Worm (Caenorhabditis elegans) whole organism, L1 larva: ENCODE results near the gene F47B8.3.

Experiments used
- C04F5.9 ChIP-seq: sonication (generic microtip); optimal IDR thresholded peaks from 2 replicates; lab custom pipeline; 2016; ENCODE audit warnings: missing genetic modification characterization, missing compliant biosample characterization
- C16A3.4 ChIP-seq: fragments of 150-350 bp; optimal IDR thresholded peaks from 2 replicates; lab custom pipeline; 2014; ENCODE audit warnings: missing biosample characterization, missing genetic modification characterization
- C34B4.2 ChIP-seq: sonication (generic microtip); optimal IDR thresholded peaks from 2 replicates; lab custom pipeline; 2017; ENCODE audit warnings: mild to moderate bottlenecking, missing genetic modification characterization, missing compliant biosample characterization
- Y116A8C.19 ChIP-seq: sonication (generic microtip); optimal IDR thresholded peaks from 2 replicates; lab custom pipeline; 2016; ENCODE audit warnings: missing compliant biosample characterization, missing genetic modification characterization, borderline replicate concordance
- aha-1 ChIP-seq: fragments of 150-350 bp; optimal IDR thresholded peaks from 2 replicates; lab custom pipeline; 2014; ENCODE audit warnings: missing biosample characterization, missing genetic modification characterization
- alr-1 ChIP-seq: fragments of 200-800 bp; sonication (Bioruptor generic); optimal IDR thresholded peaks from 2 replicates; lab custom pipeline; 2018; ENCODE audit warnings: borderline replicate concordance, mild to moderate bottlenecking, missing genetic modification characterization, missing compliant biosample characterization
- aly-2 ChIP-seq: fragments of 150-350 bp; optimal IDR thresholded peaks from 2 replicates; lab custom pipeline; 2014; ENCODE audit warnings: missing biosample characterization, missing genetic modification characterization
- blmp-1 ChIP-seq: fragments of 150-350 bp; optimal IDR thresholded peaks from 2 replicates; lab custom pipeline; 2014; ENCODE audit warnings: missing biosample characterization, missing genetic modification characterization
- ceh-8 ChIP-seq: fragments of 200-800 bp; sonication (Bioruptor generic); optimal IDR thresholded peaks from 2 replicates; lab custom pipeline; 2018; ENCODE audit warnings: mild to moderate bottlenecking, missing genetic modification characterization, moderate library complexity, missing compliant biosample characterization
- ceh-82 ChIP-seq, 3 experiments: fragments of 150-350 bp in 1 of 3; sonication (generic microtip) in 2 of 3; optimal IDR thresholded peaks; 2 replicates each; lab custom pipeline; 2014 to 2017; ENCODE audit warnings: missing biosample characterization in 3 of 3, missing genetic modification characterization in 3 of 3
- dsc-1 ChIP-seq: sonication (generic microtip); optimal IDR thresholded peaks from 2 replicates; lab custom pipeline; 2016; ENCODE audit warnings: mild to moderate bottlenecking, missing genetic modification characterization, missing compliant biosample characterization
- efl-3 ChIP-seq: fragments of 200-800 bp; sonication (Bioruptor generic); optimal IDR thresholded peaks from 2 replicates; lab custom pipeline; 2018; ENCODE audit warnings: mild to moderate bottlenecking, missing genetic modification characterization, missing compliant biosample characterization
- egl-13 ChIP-seq: sonication (generic microtip); optimal IDR thresholded peaks from 2 replicates; lab custom pipeline; 2016; ENCODE audit warnings: missing genotype, missing genetic modification reagents, missing genetic modification characterization, missing compliant biosample characterization
- ets-5 ChIP-seq: fragments of 200-800 bp; sonication (Bioruptor generic); IDR thresholded peaks from 2 replicates; pipeline ENCODE4 v1.3.6; 2022; ENCODE audit warnings: missing genetic modification characterization, missing compliant biosample characterization
- fkh-4 ChIP-seq: sonication (generic microtip); optimal IDR thresholded peaks from 2 replicates; lab custom pipeline; 2016; ENCODE audit warnings: missing compliant biosample characterization, missing genetic modification characterization, borderline replicate concordance
- fkh-8 ChIP-seq: sonication (generic microtip); optimal IDR thresholded peaks from 2 replicates; lab custom pipeline; 2016; ENCODE audit warnings: mild to moderate bottlenecking, missing genetic modification characterization, missing compliant biosample characterization
- fos-1 ChIP-seq: fragments of 150-350 bp; optimal IDR thresholded peaks from 2 replicates; lab custom pipeline; 2014; ENCODE audit warnings: missing biosample characterization, missing genetic modification characterization
- hlh-4 ChIP-seq: sonication (generic microtip); optimal IDR thresholded peaks from 2 replicates; lab custom pipeline; 2016; ENCODE audit warnings: mild to moderate bottlenecking, missing genetic modification characterization, missing compliant biosample characterization
- isw-1 ChIP-seq: fragments of 200-800 bp; sonication (Bioruptor generic); IDR thresholded peaks from 2 replicates; pipeline ENCODE4 v1.3.6; 2022; ENCODE audit warnings: missing genetic modification characterization, missing compliant biosample characterization
- lin-13 ChIP-seq: fragments of 150-350 bp; optimal IDR thresholded peaks from 2 replicates; lab custom pipeline; 2014; ENCODE audit warnings: missing biosample characterization, missing genetic modification reagents, missing genetic modification characterization
- lin-14 ChIP-seq: fragments of 200-800 bp; sonication (Bioruptor generic); optimal IDR thresholded peaks from 2 replicates; lab custom pipeline; 2018; ENCODE audit warnings: mild to moderate bottlenecking, missing genetic modification characterization, moderate library complexity, missing compliant biosample characterization
- lin-35 ChIP-seq, 2 experiments: fragments of 150-350 bp; optimal IDR thresholded peaks; 2 replicates each; lab custom pipeline; 2014; ENCODE audit warnings: missing biosample characterization in 2 of 2, missing genetic modification characterization in 2 of 2, missing genetic modification reagents in 2 of 2
- lin-39 ChIP-seq: fragments of 150-350 bp; optimal IDR thresholded peaks from 2 replicates; lab custom pipeline; 2014; ENCODE audit warnings: missing biosample characterization, missing genetic modification reagents, missing genetic modification characterization
- lsy-2 ChIP-seq, 2 experiments: fragments of 150-350 bp; optimal IDR thresholded peaks; 2 replicates each; lab custom pipeline; 2014; ENCODE audit warnings: missing biosample characterization in 2 of 2, missing genetic modification characterization in 2 of 2
- mab-9 ChIP-seq: fragments of 200-800 bp; sonication (Bioruptor generic); IDR thresholded peaks from 2 replicates; pipeline ENCODE4 v1.3.6; 2022; ENCODE audit warnings: missing genetic modification reagents, missing genetic modification characterization, missing compliant biosample characterization
- mdl-1 ChIP-seq, 2 experiments: fragments of 150-350 bp; optimal IDR thresholded peaks; 2 replicates each; lab custom pipeline; 2014 to 2017; ENCODE audit warnings: missing biosample characterization in 2 of 2, missing genetic modification characterization in 2 of 2, inconsistent platforms in 1 of 2
- mef-2 ChIP-seq: fragments of 150-350 bp; optimal IDR thresholded peaks from 2 replicates; lab custom pipeline; 2014; ENCODE audit warnings: missing biosample characterization, missing genetic modification characterization
- mep-1 ChIP-seq: fragments of 150-350 bp; optimal IDR thresholded peaks from 2 replicates; lab custom pipeline; 2014; ENCODE audit warnings: missing biosample characterization, missing genetic modification characterization
- nhr-11 ChIP-seq: fragments of 150-350 bp; optimal IDR thresholded peaks from 2 replicates; lab custom pipeline; 2014; ENCODE audit warnings: missing biosample characterization, missing genetic modification characterization
- nhr-12 ChIP-seq: sonication (generic microtip); optimal IDR thresholded peaks from 2 replicates; lab custom pipeline; 2017; ENCODE audit warnings: missing biosample characterization, missing genetic modification characterization
- nhr-20 ChIP-seq: sonication (generic microtip); optimal IDR thresholded peaks from 2 replicates; lab custom pipeline; 2016; ENCODE audit warnings: mild to moderate bottlenecking, missing genetic modification characterization, missing compliant biosample characterization
- nhr-237 ChIP-seq: fragments of 150-350 bp; optimal IDR thresholded peaks from 2 replicates; lab custom pipeline; 2014; ENCODE audit warnings: missing biosample characterization, missing genetic modification characterization
- nhr-28 ChIP-seq: fragments of 150-350 bp; optimal IDR thresholded peaks from 2 replicates; lab custom pipeline; 2014; ENCODE audit warnings: missing biosample characterization, missing genetic modification characterization
- nhr-47 ChIP-seq: sonication (generic microtip); optimal IDR thresholded peaks from 2 replicates; lab custom pipeline; 2016; ENCODE audit warnings: mild to moderate bottlenecking, missing genetic modification characterization, moderate library complexity, missing compliant biosample characterization
- nhr-71 ChIP-seq: sonication (generic microtip); optimal IDR thresholded peaks from 2 replicates; lab custom pipeline; 2016; ENCODE audit warnings: mild to moderate bottlenecking, missing genetic modification characterization, moderate library complexity, missing compliant biosample characterization
- nhr-85 ChIP-seq: sonication (generic microtip); peaks from one replicate; lab custom pipeline; 2016; ENCODE audit warnings: missing genetic modification characterization, inconsistent platforms, missing compliant biosample characterization
- pax-3 ChIP-seq: fragments of 200-800 bp; sonication (Bioruptor generic); optimal IDR thresholded peaks from 2 replicates; lab custom pipeline; 2018; ENCODE audit warnings: mild to moderate bottlenecking, missing genetic modification characterization, moderate library complexity, missing compliant biosample characterization
- pqm-1 ChIP-seq: sonication (generic microtip); optimal IDR thresholded peaks from 3 replicates; lab custom pipeline; 2017; ENCODE audit warnings: missing biosample characterization, missing genetic modification characterization
- rnt-1 ChIP-seq: sonication (generic microtip); optimal IDR thresholded peaks from 2 replicates; lab custom pipeline; 2016; ENCODE audit warnings: mild to moderate bottlenecking, missing genetic modification characterization, moderate library complexity, missing compliant biosample characterization
- skn-1 ChIP-seq: fragments of 150-350 bp; optimal IDR thresholded peaks from 2 replicates; lab custom pipeline; 2014; ENCODE audit warnings: missing biosample characterization, missing genetic modification characterization
- snpc-4 ChIP-seq: fragments of 150-350 bp; optimal IDR thresholded peaks from 2 replicates; lab custom pipeline; 2014; ENCODE audit warnings: missing biosample characterization, missing genetic modification characterization
- snu-23 ChIP-seq: sonication (generic microtip); optimal IDR thresholded peaks from 2 replicates; lab custom pipeline; 2016; ENCODE audit warnings: missing genetic modification characterization, missing compliant biosample characterization
- sptf-1 ChIP-seq: fragments of 150-350 bp; optimal IDR thresholded peaks from 2 replicates; lab custom pipeline; 2014; ENCODE audit warnings: missing biosample characterization, missing genetic modification characterization
- swsn-7 ChIP-seq: sonication (generic microtip); optimal IDR thresholded peaks from 2 replicates; lab custom pipeline; 2016; ENCODE audit warnings: missing genetic modification characterization, missing compliant biosample characterization
- tbx-2 ChIP-seq: sonication (generic microtip); optimal IDR thresholded peaks from 2 replicates; lab custom pipeline; 2016; ENCODE audit warnings: missing genetic modification characterization, missing compliant biosample characterization
- tlp-1 ChIP-seq: fragments of 150-350 bp; optimal IDR thresholded peaks from 2 replicates; lab custom pipeline; 2014; ENCODE audit warnings: missing biosample characterization, missing genetic modification characterization
- unc-130 ChIP-seq: fragments of 150-350 bp; optimal IDR thresholded peaks from 2 replicates; lab custom pipeline; 2017; ENCODE audit warnings: missing biosample characterization, missing genetic modification characterization, inconsistent platforms
- unc-30 ChIP-seq: sonication (generic microtip); optimal IDR thresholded peaks from 2 replicates; lab custom pipeline; 2017; ENCODE audit warnings: missing biosample characterization, missing genetic modification characterization
- unc-62 ChIP-seq: fragments of 150-350 bp; optimal IDR thresholded peaks from 2 replicates; lab custom pipeline; 2014; ENCODE audit warnings: missing biosample characterization, missing genetic modification reagents, missing genetic modification characterization
- unc-86 ChIP-seq: sonication (generic microtip); optimal IDR thresholded peaks from 2 replicates; lab custom pipeline; 2016; ENCODE audit warnings: missing genetic modification characterization, missing compliant biosample characterization
- vab-15 ChIP-seq: sonication (generic microtip); optimal IDR thresholded peaks from 2 replicates; lab custom pipeline; 2017; ENCODE audit warnings: missing genotype, mild to moderate bottlenecking, missing genetic modification characterization, missing compliant biosample characterization
- xbp-1 ChIP-seq: sonication (generic microtip); optimal IDR thresholded peaks from 2 replicates; lab custom pipeline; 2016; ENCODE audit warnings: missing genetic modification characterization, missing compliant biosample characterization
- zip-4 ChIP-seq: fragments of 200-800 bp; sonication (Bioruptor generic); optimal IDR thresholded peaks from 2 replicates; lab custom pipeline; 2018; ENCODE audit warnings: mild to moderate bottlenecking, missing genetic modification characterization, moderate library complexity, missing compliant biosample characterization
- ztf-11 ChIP-seq, 2 experiments: sonication (generic microtip); optimal IDR thresholded peaks; 2 replicates each; lab custom pipeline; 2016 to 2017; ENCODE audit warnings: missing genetic modification characterization in 2 of 2, missing biosample characterization in 1 of 2, missing compliant biosample characterization in 1 of 2
- ztf-4 ChIP-seq: fragments of 150-350 bp; optimal IDR thresholded peaks from 2 replicates; lab custom pipeline; 2014; ENCODE audit warnings: missing biosample characterization, missing genetic modification characterization

F47B8.3 gene

ce11 chrV:14322743-14323142 lies at the start of gene F47B8.3:
TSS of gene F47B8.3 (minus strand) at chrV:14323003.
- TF ChIP-seq zip-4 (GFP tag; lab: Kevin White, UChicago) = no peak
- TF ChIP-seq C16A3.4 = no peak
- TF ChIP-seq nhr-85 (tag; lab: Kevin White, UChicago) = no peak
- no peak for TF ChIP-seq nhr-11 (tag; lab: Kevin White, UChicago)
- no peak for TF ChIP-seq xbp-1 (tag; lab: Kevin White, UChicago)
- no peak for TF ChIP-seq efl-3
- no peak for TF ChIP-seq dsc-1 (tag; lab: Kevin White, UChicago)
- TF ChIP-seq unc-62 (GFP tag; lab: Kevin White, UChicago) = no peak
- TF ChIP-seq ceh-82 (tag; optimal IDR thresholded peaks at IDR 0.05; lab: Kevin White, UChicago) = peak in 2 of 3 experiments; percentile 17 to 19
- TF ChIP-seq pax-3 (tag; lab: Kevin White, UChicago) = no peak
- TF ChIP-seq egl-13 (tag; lab: Kevin White, UChicago) = no peak
- no peak for TF ChIP-seq mab-9
- TF ChIP-seq ztf-11 (tag; optimal IDR thresholded peaks at IDR 0.05; lab: Kevin White, UChicago) = no peak
- no peak for TF ChIP-seq tbx-2 (tag; lab: Kevin White, UChicago)
- no peak for TF ChIP-seq tlp-1 (tag; lab: Kevin White, UChicago)
- no peak for TF ChIP-seq unc-30 (tag; lab: Kevin White, UChicago)
- TF ChIP-seq unc-130 (tag; lab: Kevin White, UChicago) = no peak
- no peak for TF ChIP-seq skn-1
- TF ChIP-seq mep-1 (tag; lab: Kevin White, UChicago) = peak; percentile 77
- TF ChIP-seq lin-35 (GFP tag; optimal IDR thresholded peaks at IDR 0.05; lab: Kevin White, UChicago) = peak; percentile 52 to 57
- TF ChIP-seq ceh-8 (GFP tag; lab: Kevin White, UChicago) = no peak
- peak; percentile 62 for TF ChIP-seq nhr-71 (tag; lab: Kevin White, UChicago)
- no peak for TF ChIP-seq aly-2 (tag; lab: Kevin White, UChicago)
- peak; percentile 55 for TF ChIP-seq snpc-4
- TF ChIP-seq unc-86 (tag; lab: Kevin White, UChicago) = no peak
- TF ChIP-seq nhr-237 = no peak
- peak; percentile 92 for TF ChIP-seq lin-14 (GFP tag; lab: Kevin White, UChicago)
- no peak for TF ChIP-seq vab-15
- TF ChIP-seq lsy-2 (tag; optimal IDR thresholded peaks at IDR 0.05; lab: Kevin White, UChicago) = peak; percentile 19 to 60
- no peak for TF ChIP-seq lin-39 (tag; lab: Kevin White, UChicago)
- TF ChIP-seq nhr-20 (tag; lab: Kevin White, UChicago) = peak; percentile 53
- TF ChIP-seq alr-1 (tag; lab: Kevin White, UChicago) = no peak
- no peak for TF ChIP-seq nhr-28 (tag; lab: Kevin White, UChicago)
- no peak for TF ChIP-seq C34B4.2 (tag; lab: Kevin White, UChicago)
- TF ChIP-seq fos-1 (tag; lab: Kevin White, UChicago) = peak; percentile 22
- TF ChIP-seq blmp-1 (tag; lab: Kevin White, UChicago) = peak; percentile 50
- TF ChIP-seq fkh-8 (tag; lab: Kevin White, UChicago) = peak; percentile 85
- TF ChIP-seq C04F5.9 (tag; lab: Kevin White, UChicago) = no peak
- no peak for TF ChIP-seq ztf-4 (tag; lab: Kevin White, UChicago)
- no peak for TF ChIP-seq mef-2 (tag; lab: Kevin White, UChicago)
- peak in 1 of 2 experiments; percentile 59 for TF ChIP-seq mdl-1 (tag; optimal IDR thresholded peaks at IDR 0.05; lab: Kevin White, UChicago)
- TF ChIP-seq lin-13 (GFP tag; lab: Kevin White, UChicago) = no peak
- no peak for TF ChIP-seq Y116A8C.19 (tag; lab: Kevin White, UChicago)
- no peak for TF ChIP-seq nhr-12 (tag; lab: Kevin White, UChicago)
- peak; percentile 68 for TF ChIP-seq snu-23 (GFP tag; lab: Kevin White, UChicago)
- no peak for TF ChIP-seq aha-1
- TF ChIP-seq sptf-1 = no peak
- TF ChIP-seq nhr-47 = peak; percentile 51
- TF ChIP-seq hlh-4 (tag; lab: Kevin White, UChicago) = no peak
- TF ChIP-seq isw-1 = no peak
- no peak for TF ChIP-seq fkh-4 (tag; lab: Kevin White, UChicago)
- no peak for TF ChIP-seq ets-5 (GFP tag; lab: Robert Waterston, UW)
- peak; percentile 47 for TF ChIP-seq rnt-1
- TF ChIP-seq pqm-1 = no peak
- peak; percentile 40 for TF ChIP-seq swsn-7 (tag; lab: Kevin White, UChicago)
